Fruit fly (Drosophila melanogaster) whole organism: ENCODE measurements around the gene Cyp4s3.

ENCODE experiments used
- CG8478 ChIP-seq: fragments of >200 bp; optimal IDR thresholded peaks from 2 replicates; lab custom pipeline; 2018; ENCODE audit warnings: inconsistent platforms
- Dll ChIP-seq: fragments of >200 bp; optimal IDR thresholded peaks from 2 replicates; lab custom pipeline; 2017
- EcR ChIP-seq, 2 experiments: fragments of >200 bp; optimal IDR thresholded peaks; 2 replicates each; lab custom pipeline; 2017; ENCODE audit warnings: missing biosample characterization in 2 of 2, missing genetic modification characterization in 2 of 2, missing genetic modification reagents in 2 of 2
- pan ChIP-seq: fragments of >200 bp; optimal IDR thresholded peaks from 2 replicates; lab custom pipeline; 2017
- psq ChIP-seq: fragments of >200 bp; optimal IDR thresholded peaks from 2 replicates; lab custom pipeline; 2017
- usp ChIP-seq: fragments of >200 bp; optimal IDR thresholded peaks from 2 replicates; lab custom pipeline; 2017; ENCODE audit warnings: missing biosample characterization, missing genetic modification characterization, mixed read lengths

Gene Cyp4s3

DNA sequence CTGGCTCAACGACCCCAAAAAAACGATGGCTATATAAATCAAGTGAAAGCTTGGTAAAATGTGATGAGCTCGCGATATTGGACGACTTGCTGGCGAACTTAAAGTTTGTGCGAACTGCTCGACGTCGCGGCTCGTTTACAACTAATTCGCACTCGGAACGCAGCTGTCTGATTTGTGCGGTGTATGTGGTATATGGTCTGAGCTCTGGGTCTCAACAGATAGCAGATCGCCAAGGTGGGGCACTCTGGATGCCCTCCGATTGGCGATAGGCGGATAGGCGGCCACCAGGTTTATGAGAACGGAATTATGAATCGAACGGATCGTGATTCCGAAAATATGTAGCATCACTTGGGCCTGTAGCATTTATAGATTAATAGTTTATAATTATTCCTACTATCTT is at the start of gene Cyp4s3:
Cyp4s3 (minus strand) TSS at position 146 of the 400 bp plus-strand sequence.
- no peak for TF ChIP-seq usp (GFP tag; lab: Kevin White, UChicago)
- TF ChIP-seq CG8478 (lab: Kevin White, UChicago): no peak
- no peak for TF ChIP-seq pan (lab: Kevin White, UChicago)
- no peak for TF ChIP-seq Dll (lab: Kevin White, UChicago)
- no peak for TF ChIP-seq psq (lab: Kevin White, UChicago)
- TF ChIP-seq EcR (GFP tag; optimal IDR thresholded peaks at IDR 0.05; lab: Kevin White, UChicago): no peak

DNA sequence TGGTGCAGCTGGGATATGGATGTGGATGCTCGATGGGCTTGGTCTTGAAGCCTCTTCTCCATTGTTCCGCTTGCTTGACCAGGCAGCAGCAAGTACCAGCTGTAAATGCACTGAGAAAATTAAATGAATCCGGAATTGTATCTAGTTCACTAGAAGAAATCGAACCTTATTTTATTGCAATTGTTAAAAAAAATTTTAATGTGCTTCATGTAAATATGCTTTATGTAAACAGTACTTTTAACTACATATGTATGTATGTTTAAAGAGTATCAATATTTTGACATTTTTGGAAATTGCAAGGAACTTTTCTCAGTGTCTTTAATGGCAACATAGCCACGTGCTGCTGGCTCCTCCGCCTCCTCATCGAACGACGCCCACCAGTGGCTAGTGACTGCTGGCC is 48.5 kb upstream of the Cyp4s3 start:
- TF ChIP-seq pan (lab: Kevin White, UChicago) (no peak), Dll (lab: Kevin White, UChicago) (no peak), psq (lab: Kevin White, UChicago) (no peak)

DNA sequence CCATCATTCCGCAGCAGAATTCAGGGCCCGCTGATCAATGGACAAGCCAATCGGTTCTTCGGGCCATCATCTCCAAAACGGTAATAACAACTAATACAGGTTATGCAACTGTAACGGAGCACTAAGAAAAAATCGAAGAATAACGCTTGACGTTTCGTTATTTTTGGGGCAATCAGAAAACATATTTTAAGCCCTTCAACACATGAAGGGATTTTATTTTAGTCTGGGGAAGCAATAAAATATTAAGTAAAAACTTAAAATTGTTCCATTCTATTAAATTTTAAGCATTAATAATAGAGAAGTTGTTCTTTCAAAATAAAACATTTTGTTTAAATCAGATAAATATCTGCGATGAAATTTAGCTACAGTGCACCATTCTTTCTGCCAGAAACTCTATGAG is 47.1 kb upstream of the Cyp4s3 start:
- TF ChIP-seq usp (GFP tag; lab: Kevin White, UChicago) (no peak), Dll (lab: Kevin White, UChicago) (no peak), psq (lab: Kevin White, UChicago) (no peak), EcR (GFP tag; optimal IDR thresholded peaks at IDR 0.05; lab: Kevin White, UChicago) (no peak), pan (lab: Kevin White, UChicago) (no peak), CG8478 (lab: Kevin White, UChicago) (no peak)

DNA sequence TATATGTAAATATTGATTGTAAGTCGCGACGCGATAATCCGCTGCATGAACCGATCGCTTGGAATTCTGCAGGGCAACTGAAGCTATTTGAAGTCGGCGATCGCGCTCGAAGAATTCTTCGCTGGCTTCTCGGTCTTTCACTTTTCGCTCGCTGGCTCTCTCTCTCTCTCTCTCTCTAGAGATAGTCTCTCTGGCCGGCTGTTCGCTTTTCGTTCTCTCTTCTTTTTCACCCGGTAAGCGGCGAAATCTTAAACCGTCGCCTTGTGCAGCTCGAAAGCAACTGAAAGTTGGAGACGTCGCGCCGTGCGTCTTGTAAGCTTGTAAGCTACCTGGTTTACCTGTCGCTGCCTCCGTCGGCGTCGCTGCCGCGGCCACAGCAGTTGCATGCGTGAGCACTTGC is 46.6 kb upstream of the Cyp4s3 start, which contains the start of gene CG9095:
CG9095 (minus strand) TSS at position 285 of the 400 bp plus-strand sequence.
- TF ChIP-seq usp (GFP tag; lab: Kevin White, UChicago) (no peak), EcR (GFP tag; optimal IDR thresholded peaks at IDR 0.05; lab: Kevin White, UChicago) (no peak)

DNA sequence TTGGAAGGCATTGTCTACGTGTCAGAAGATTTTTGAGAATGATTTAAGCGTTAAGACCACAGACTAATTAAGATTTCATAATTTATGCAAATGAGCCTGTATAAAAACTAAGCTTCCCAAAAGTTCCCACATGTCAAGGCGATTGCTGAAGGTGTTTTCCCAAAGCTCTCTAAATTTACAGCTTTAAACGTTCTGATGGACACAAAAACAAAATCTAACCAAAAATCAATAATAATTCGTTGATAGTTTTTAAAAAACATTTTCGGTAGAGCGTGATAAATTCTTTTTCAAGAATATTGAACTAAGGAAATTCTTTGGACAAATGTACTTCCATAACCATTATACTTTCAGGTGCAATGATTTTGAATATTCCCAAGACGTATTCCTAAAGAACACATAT is 45.7 kb upstream of the Cyp4s3 start:
- no peak for TF ChIP-seq Dll (lab: Kevin White, UChicago)
- TF ChIP-seq usp (GFP tag; lab: Kevin White, UChicago): no peak
- TF ChIP-seq pan (lab: Kevin White, UChicago): no peak
- TF ChIP-seq EcR (GFP tag; optimal IDR thresholded peaks at IDR 0.05; lab: Kevin White, UChicago): no peak
- TF ChIP-seq psq (lab: Kevin White, UChicago): no peak
- no peak for TF ChIP-seq CG8478 (lab: Kevin White, UChicago)

DNA sequence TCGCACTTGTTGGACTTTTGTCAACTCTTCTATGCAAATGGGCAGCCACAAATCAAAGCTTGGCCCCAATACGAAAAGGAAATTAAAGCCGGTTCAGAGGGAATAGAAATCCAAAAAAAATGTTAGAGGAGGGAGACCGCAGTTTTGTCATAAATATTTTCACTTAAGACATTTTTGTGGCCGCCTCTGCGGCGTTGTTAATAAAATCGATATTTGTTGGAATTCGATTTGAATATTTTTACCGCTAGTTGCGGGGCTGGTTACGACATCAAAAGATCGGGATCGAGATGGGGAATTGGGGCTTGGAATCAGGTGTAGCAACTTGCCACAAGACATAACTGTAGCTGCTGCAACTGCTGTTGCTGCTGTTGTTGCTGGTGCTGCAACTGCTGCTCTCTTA is 40.9 kb upstream of the Cyp4s3 start:
- TF ChIP-seq psq (lab: Kevin White, UChicago): no peak
- no peak for TF ChIP-seq pan (lab: Kevin White, UChicago)
- no peak for TF ChIP-seq EcR (GFP tag; optimal IDR thresholded peaks at IDR 0.05; lab: Kevin White, UChicago)
- no peak for TF ChIP-seq CG8478 (lab: Kevin White, UChicago)
- no peak for TF ChIP-seq Dll (lab: Kevin White, UChicago)
- no peak for TF ChIP-seq usp (GFP tag; lab: Kevin White, UChicago)

DNA sequence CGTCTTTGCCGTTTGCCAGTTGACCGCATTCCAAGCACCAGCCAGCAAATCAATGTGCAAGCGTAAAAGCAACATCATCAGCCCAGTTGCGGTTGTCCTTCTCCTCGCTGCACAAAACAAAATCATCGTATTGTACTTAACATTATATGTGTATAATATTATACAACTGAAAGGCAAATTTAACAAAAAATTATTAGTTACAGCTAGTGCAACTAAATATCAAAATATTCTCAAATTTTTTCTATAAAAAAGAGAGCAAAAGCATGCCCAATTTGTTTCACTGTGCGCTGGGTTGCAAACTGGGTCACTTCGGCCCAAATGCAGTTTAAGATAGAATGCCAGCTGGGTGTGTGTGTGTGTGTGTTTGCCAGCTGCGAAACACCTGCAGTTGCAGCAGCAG is 39.9 kb upstream of the Cyp4s3 start:
- TF ChIP-seq EcR (GFP tag; optimal IDR thresholded peaks at IDR 0.05; lab: Kevin White, UChicago) (no peak), usp (GFP tag; lab: Kevin White, UChicago) (no peak), pan (lab: Kevin White, UChicago) (no peak), CG8478 (lab: Kevin White, UChicago) (no peak), psq (lab: Kevin White, UChicago) (no peak), Dll (lab: Kevin White, UChicago) (no peak)

DNA sequence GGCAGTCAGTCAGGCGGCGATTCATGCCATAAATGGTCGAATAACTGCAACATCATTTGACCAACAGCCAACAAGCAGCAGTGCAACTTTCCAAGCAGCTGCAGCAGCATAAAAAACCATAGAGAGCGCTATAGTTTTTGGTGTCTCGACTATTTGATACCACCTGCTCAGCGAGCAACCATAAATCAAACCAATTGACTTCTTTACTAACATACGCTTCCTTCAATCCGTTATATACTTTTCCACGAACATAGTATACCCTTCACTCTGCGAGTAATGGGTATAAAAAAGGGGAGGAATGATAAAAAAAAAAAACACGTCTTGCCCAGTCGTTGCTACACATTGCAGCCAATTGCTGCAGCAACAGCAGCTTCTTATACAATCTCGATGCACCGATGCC is 35.7 kb upstream of the Cyp4s3 start:
- no peak for TF ChIP-seq pan (lab: Kevin White, UChicago)

DNA sequence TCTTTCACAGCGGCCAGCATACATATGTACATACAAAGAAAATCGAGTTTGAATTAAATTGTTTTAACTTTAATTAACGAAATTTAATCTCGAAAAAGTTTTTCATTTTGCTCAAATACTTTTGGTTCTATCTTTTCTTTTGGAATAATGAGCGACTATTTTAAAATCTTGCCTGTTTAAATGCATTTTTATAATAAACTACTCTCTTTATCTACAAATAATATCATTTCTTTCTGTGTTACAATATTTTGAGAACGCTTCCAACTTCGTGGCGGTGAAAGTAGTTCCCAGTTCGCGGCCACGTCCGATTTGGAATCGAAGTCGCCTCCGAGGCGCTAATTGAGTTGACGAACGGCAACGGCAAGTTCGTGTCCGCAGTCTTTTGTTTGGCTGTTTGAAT is 33.9 kb upstream of the Cyp4s3 start:
- no peak for TF ChIP-seq pan (lab: Kevin White, UChicago)

DNA sequence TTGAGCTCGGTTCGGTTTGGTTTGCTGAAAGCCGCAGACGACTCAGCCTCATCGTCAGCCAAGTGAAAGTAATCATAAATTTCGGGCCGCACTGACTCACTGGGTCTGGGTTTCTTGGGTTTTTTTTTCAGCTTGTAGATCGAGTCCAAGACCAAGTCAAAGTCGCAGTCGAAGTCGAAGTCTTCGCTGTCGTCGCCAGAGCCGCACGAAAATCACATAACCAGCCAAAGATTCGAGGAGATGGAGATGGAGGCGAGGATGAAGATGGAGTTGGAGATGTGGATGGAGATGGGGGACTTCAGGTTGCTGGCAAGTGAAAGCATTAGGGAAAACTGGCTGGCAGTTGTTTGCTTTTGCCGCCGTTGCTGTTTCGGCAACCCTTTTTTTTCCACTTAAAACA is 30.7 kb upstream of the Cyp4s3 start:
- TF ChIP-seq usp (GFP tag; lab: Kevin White, UChicago) (no peak), EcR (GFP tag; optimal IDR thresholded peaks at IDR 0.05; lab: Kevin White, UChicago) (no peak), Dll (lab: Kevin White, UChicago) (no peak), pan (lab: Kevin White, UChicago) (no peak), CG8478 (lab: Kevin White, UChicago) (no peak), psq (lab: Kevin White, UChicago) (no peak)

DNA sequence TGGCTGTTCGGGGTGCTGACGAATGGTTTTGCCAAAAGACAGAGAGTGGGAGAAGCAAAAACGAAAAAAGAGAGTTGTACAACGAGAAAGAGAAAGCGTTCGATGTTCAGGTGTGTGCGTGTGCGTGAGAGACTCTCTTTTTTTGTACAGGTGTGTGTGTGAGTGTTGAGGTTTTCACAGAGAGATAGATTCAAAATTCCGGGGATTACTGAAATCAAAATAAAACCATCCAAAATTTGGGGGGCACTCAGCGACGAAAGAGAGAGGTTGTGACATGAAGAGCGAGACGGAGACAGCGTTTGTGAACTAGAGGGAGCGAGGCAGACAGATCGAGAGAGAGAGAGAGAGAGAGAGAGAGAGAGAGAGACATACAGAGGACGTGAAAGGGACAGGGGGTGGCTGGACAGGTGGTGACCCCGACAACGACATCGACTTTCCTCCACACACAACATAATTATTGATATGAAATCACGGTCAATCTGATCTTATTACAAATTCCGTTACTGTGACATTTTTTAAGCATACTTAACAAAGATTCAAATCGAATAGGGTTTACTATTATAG is 27.0 kb upstream of the Cyp4s3 start:
- no peak for TF ChIP-seq pan (lab: Kevin White, UChicago)

DNA sequence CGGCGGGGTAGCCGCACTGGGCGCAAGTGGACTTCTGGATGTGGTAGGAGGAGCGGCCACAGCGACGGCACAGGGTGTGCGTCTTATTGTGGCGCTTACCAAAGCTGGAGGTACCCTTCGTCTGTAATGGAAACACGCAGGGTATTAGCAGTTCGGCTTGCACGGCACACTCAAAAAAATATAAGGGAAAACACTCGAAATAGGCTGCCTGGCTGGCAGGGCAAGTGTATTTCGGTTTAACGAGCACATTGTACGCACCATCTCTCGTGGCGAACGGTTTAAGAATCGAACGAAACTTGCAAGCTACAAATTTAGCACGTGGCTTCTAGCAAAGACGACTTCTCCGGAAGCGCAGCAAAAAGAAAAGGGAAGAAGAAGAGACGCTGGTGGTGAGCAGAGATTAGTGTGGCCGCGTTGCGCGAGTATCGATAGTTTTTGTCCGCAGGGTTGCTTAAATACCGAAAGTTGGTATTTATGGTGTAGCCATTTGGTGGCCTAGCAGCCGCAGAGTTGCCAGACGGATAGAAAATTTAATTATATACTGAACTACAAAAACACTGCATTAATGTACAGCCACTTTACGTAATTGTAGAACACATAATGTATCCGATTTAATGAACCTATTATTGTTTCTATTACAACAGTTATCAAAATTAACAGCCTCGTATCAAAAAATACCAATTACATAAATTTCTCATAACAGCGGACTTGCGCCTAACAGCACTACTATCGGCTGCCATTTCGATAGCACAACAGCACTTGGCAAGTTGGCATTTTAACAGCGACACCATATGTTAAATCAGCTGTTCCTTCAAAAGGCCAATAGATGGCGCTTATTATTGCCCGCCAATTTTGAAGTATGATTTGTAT is 22.9 kb upstream of the Cyp4s3 start, which contains the start of gene RpL37-1:
RpL37-1 (minus strand) TSS at position 374 of the 870 bp plus-strand sequence.
- TF ChIP-seq psq (lab: Kevin White, UChicago): no peak
- TF ChIP-seq CG8478 (lab: Kevin White, UChicago): no peak
- TF ChIP-seq Dll (lab: Kevin White, UChicago): no peak
- no peak for TF ChIP-seq pan (lab: Kevin White, UChicago)
- TF ChIP-seq EcR (GFP tag; optimal IDR thresholded peaks at IDR 0.05; lab: Kevin White, UChicago): no peak
- TF ChIP-seq usp (GFP tag; lab: Kevin White, UChicago): no peak
